Fruit fly (Drosophila melanogaster): ENCODE data around the gene CG4390.

CG4390 gene

DNA sequence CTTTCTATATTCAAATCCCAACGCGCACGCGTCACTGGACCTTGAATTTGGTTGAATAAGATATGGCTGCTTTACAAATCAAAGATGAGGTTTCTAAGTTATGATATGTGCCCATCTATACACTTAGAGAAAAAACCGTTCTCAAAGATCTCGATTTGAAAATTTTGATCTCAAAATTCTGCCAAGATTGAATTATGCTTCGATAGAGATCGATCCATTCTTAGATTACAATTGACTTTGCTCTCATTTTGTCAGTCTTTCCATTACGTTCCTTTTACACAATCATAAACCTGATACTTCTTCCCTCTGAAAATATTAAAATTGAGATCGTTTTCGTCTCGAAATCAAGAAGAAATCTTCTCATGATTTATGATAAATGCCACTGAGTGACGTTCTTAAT is 46.9 kb downstream of the CG4390 start:
- TF ChIP-seq CG9948 (tag; optimal IDR thresholded peaks at IDR 0.05) (no peak), CG14655 (GFP tag; optimal IDR thresholded peaks at IDR 0.05) (no peak), CG13204 (GFP tag; optimal IDR thresholded peaks at IDR 0.05) (no peak), CG12605 (GFP tag; IDR thresholded peaks at IDR 0.05) (no peak), EcR (GFP tag; optimal IDR thresholded peaks at IDR 0.05) (no peak), rn (GFP tag; IDR thresholded peaks at IDR 0.05) (no peak), CG8159 (tag; optimal IDR thresholded peaks at IDR 0.05) (no peak), fd96Ca (GFP tag; IDR thresholded peaks at IDR 0.05) (no peak), CG10348 (GFP tag; IDR thresholded peaks at IDR 0.05) (no peak), Pif1A (GFP tag; optimal IDR thresholded peaks at IDR 0.05) (no peak), gl (tag; optimal IDR thresholded peaks at IDR 0.05) (no peak)

- no peak for TF ChIP-seq CG8301 (tag; optimal IDR thresholded peaks at IDR 0.05)
- TF ChIP-seq CG32121 (GFP tag; IDR thresholded peaks at IDR 0.05), result no peak
- TF ChIP-seq CG17806 (tag; optimal IDR thresholded peaks at IDR 0.05), result no peak
- no peak for TF ChIP-seq rn (GFP tag; IDR thresholded peaks at IDR 0.05)
- TF ChIP-seq CG8159 (tag; optimal IDR thresholded peaks at IDR 0.05), result no peak
- TF ChIP-seq EcR (GFP tag; optimal IDR thresholded peaks at IDR 0.05), result no peak
Measured at dm6 chr3R:20010942-20011341, 48.6 kb downstream of the CG4390 start.

DNA sequence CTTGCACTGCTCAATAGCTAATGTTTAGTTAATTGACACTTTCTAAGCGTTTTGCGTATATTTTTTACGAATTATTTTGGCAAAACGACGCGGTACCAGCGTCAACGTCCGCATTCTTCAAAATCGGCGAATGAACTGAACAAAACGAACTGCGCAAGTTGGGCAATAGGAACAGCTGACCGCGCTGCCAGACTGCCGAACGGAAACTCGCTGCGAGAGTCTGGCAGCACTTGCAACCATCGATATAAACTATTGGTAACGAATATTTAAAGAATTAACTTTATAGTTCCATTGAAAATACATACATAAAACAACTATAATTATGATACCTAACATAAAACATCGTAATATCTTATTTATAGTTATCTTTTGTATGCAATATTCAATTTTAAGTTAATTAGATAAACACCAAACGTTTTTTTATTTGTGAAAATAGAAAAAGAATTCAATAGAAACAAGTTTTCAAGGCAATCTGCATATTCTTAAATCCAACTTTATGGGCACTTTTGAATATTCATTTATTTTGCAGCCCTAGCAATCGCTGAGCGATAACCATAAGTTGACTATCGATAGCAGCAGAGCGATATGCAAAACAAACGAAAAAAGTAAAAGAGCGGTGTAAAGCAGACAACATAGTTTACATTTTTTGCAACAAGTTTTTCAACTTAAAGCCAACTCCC is 51.0 kb downstream of the CG4390 start, which contains the start of the genes Hs6st and MED25:
TSS of gene Hs6st (minus strand) at position 141 of the 680 bp plus-strand sequence.
TSS of gene MED25 (plus strand) at position 576 of the 680 bp plus-strand sequence.
- TF ChIP-seq CG9948 (tag; optimal IDR thresholded peaks at IDR 0.05) (peak; percentile 40), D1 (tag; optimal IDR thresholded peaks at IDR 0.05) (no peak), Ets98B (GFP tag; IDR thresholded peaks at IDR 0.05) (peak; percentile 5; the same call in 1 of the 2 replicates), CG15710 (tag; optimal IDR thresholded peaks at IDR 0.05) (peak; percentile 13), CG8159 (tag; optimal IDR thresholded peaks at IDR 0.05) (peak; percentile 66), CG12605 (GFP tag; IDR thresholded peaks at IDR 0.05) (peak; percentile 5; the same call in 1 of the 2 replicates), CG4496 (GFP tag; IDR thresholded peaks at IDR 0.05) (peak; percentile 50; the same call in 2 of the 3 replicates), Snoo (tag; optimal IDR thresholded peaks at IDR 0.05) (no peak)

- TF ChIP-seq CG8301 (tag; optimal IDR thresholded peaks at IDR 0.05) (no peak), D1 (tag; optimal IDR thresholded peaks at IDR 0.05) (peak; percentile 5), CG12605 (GFP tag; IDR thresholded peaks at IDR 0.05) (0 out of 2 replicates have a peak, but pooled peaks have one; percentile 39), Pif1B (GFP tag; optimal IDR thresholded peaks at IDR 0.05) (peak; percentile 1), CG8159 (tag; optimal IDR thresholded peaks at IDR 0.05) (peak; percentile 34), CG4496 (GFP tag; IDR thresholded peaks at IDR 0.05) (0 out of 3 replicates have a peak, but pooled peaks have one; percentile 41), gl (tag; optimal IDR thresholded peaks at IDR 0.05) (no peak), CG14655 (GFP tag; optimal IDR thresholded peaks at IDR 0.05) (peak; percentile 47), Snoo (tag; optimal IDR thresholded peaks at IDR 0.05) (no peak), CG34367 (tag; optimal IDR thresholded peaks at IDR 0.05) (peak; percentile 30)
Measured at dm6 chr3R:20007399-20008285, 51.9 kb downstream of the CG4390 start.

dm6 chr3R:20006617-20007016 is 52.9 kb downstream of the CG4390 start:
- TF ChIP-seq EcR (GFP tag; optimal IDR thresholded peaks at IDR 0.05), result no peak
- no peak for TF ChIP-seq Snoo (tag; optimal IDR thresholded peaks at IDR 0.05)
- no peak for TF ChIP-seq D1 (tag; optimal IDR thresholded peaks at IDR 0.05)
- no peak for TF ChIP-seq CG15710 (tag; optimal IDR thresholded peaks at IDR 0.05)
- no peak for TF ChIP-seq CG10348 (GFP tag; IDR thresholded peaks at IDR 0.05)
- no peak for TF ChIP-seq CG9948 (tag; optimal IDR thresholded peaks at IDR 0.05)
- TF ChIP-seq CG8301 (tag; optimal IDR thresholded peaks at IDR 0.05), result no peak
- no peak for TF ChIP-seq Pif1B (GFP tag; optimal IDR thresholded peaks at IDR 0.05)
- TF ChIP-seq Pif1A (GFP tag; optimal IDR thresholded peaks at IDR 0.05), result no peak
- TF ChIP-seq CG13204 (GFP tag; optimal IDR thresholded peaks at IDR 0.05), result no peak
- TF ChIP-seq rn (GFP tag; IDR thresholded peaks at IDR 0.05), result no peak
- no peak for TF ChIP-seq CG8159 (tag; optimal IDR thresholded peaks at IDR 0.05)
- no peak for TF ChIP-seq CG12605 (GFP tag; IDR thresholded peaks at IDR 0.05)
- no peak for TF ChIP-seq CG32121 (GFP tag; IDR thresholded peaks at IDR 0.05)
- TF ChIP-seq CG17806 (tag; optimal IDR thresholded peaks at IDR 0.05), result no peak
